Fruit fly (Drosophila melanogaster) S2 (cell line): Measurements from ENCODE around the gene CG33667.
"Not testable (repeated sequence)": the region's sequence is repeated elsewhere in the genome, so short reads cannot be mapped to it uniquely, and the experiment has no call there.

Experiments used
- CG8478 ChIP-seq: fragments of >200 bp; optimal IDR thresholded peaks from 2 replicates; lab custom pipeline; 2018
- CTCF ChIP-seq, 2 experiments: fragments of >200 bp; optimal IDR thresholded peaks; 2 replicates each; lab custom pipeline; 2018

- TF ChIP-seq CG8478 (lab: Kevin White, UChicago); CTCF (optimal IDR thresholded peaks at IDR 0.05; lab: Kevin White, UChicago): not testable (repeated sequence)
Measured at dm6 chrX:6476867-6477266, 4.7 kb upstream of the CG33667 start, which contains the start of gene CG33666.
